Worm (Caenorhabditis elegans): ENCODE measurements around the gene lam-2.

lam-2 gene

ce11 chrX:7099049-7099448, 52.0 kb downstream of the lam-2 start:
- TF ChIP-seq zip-8 (tag; optimal IDR thresholded peaks at IDR 0.05), result no peak

DNA sequence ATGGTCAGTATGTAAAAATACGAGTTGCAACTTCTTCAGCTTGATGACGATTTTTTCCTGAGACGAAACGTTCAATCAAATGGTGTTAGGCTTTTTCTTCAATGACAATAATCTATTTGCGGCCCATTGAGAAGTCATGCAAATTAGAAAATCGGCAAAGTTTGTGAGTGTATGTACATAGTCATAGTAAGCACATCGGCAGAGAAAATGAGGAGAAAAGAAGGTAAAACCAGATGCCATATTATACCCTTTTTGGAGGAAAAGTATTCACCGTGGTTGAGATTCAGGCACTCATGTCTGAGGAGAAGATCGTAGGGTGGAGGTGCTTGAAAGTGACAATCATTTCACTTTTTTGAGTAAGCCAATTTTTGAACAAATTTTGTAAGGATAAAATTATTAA, 54.7 kb downstream of the lam-2 start, which contains the start of gene C36B7.5:
Gene C36B7.5, minus strand, starts transcription at position 101 of the 400 bp plus-strand sequence.
- TF ChIP-seq snpc-4 (tag; optimal IDR thresholded peaks at IDR 0.05), result no peak
- no peak for TF ChIP-seq tbx-8 (GFP tag; optimal IDR thresholded peaks at IDR 0.05)
- TF ChIP-seq lin-32 (GFP tag; optimal IDR thresholded peaks at IDR 0.05), result no peak
- TF ChIP-seq flh-1 (GFP tag; optimal IDR thresholded peaks at IDR 0.05), result no peak
- TF ChIP-seq mls-2 (tag; optimal IDR thresholded peaks at IDR 0.05), result no peak
- no peak for TF ChIP-seq mab-5 (tag; optimal IDR thresholded peaks at IDR 0.05)
- TF ChIP-seq nhr-237 (tag; optimal IDR thresholded peaks at IDR 0.05), result no peak
- no peak for TF ChIP-seq sem-2 (GFP tag; optimal IDR thresholded peaks at IDR 0.05)
- TF ChIP-seq zip-8 (tag; optimal IDR thresholded peaks at IDR 0.05), result no peak
- no peak for TF ChIP-seq unc-120 (tag; optimal IDR thresholded peaks at IDR 0.05; ENCODE audit: poor library complexity, severe bottlenecking)
- TF ChIP-seq M03D4.4 (tag; optimal IDR thresholded peaks at IDR 0.05), result no peak
- no peak for TF ChIP-seq lsy-2 (tag; optimal IDR thresholded peaks at IDR 0.05)
- TF ChIP-seq mep-1 (tag; optimal IDR thresholded peaks at IDR 0.05), result no peak
- TF ChIP-seq ham-2 (GFP tag; optimal IDR thresholded peaks at IDR 0.05), result no peak
- TF ChIP-seq ceh-43 (GFP tag; optimal IDR thresholded peaks at IDR 0.05), result no peak
- no peak for TF ChIP-seq unc-62 (GFP tag; optimal IDR thresholded peaks at IDR 0.05)
- no peak for TF ChIP-seq cnd-1 (tag; optimal IDR thresholded peaks at IDR 0.05)

All from whole organism, mixed stage, embryonic.